Worm (Caenorhabditis elegans) whole organism, midembryonic: ENCODE results near the gene F35D2.2.

Experiments
- T22C8.4 ChIP-seq: fragments of 200-800 bp; sonication (Bioruptor generic); IDR thresholded peaks from 2 replicates; pipeline ENCODE4 v1.3.6; 2022; ENCODE audit warnings: missing genetic modification characterization, missing compliant biosample characterization
- cog-1 ChIP-seq: sonication (generic microtip); optimal IDR thresholded peaks from 2 replicates; lab custom pipeline; 2016; ENCODE audit warnings: missing genetic modification characterization, missing compliant biosample characterization
- flt-1 ChIP-seq: fragments of 200-800 bp; sonication (Bioruptor generic); IDR thresholded peaks from 2 replicates; pipeline ENCODE4 v1.3.6; 2022; ENCODE audit warnings: missing genetic modification characterization, missing compliant biosample characterization
- ref-1 ChIP-seq: fragments of 200-800 bp; sonication (Bioruptor generic); conservative IDR thresholded peaks from 2 replicates; pipeline ENCODE4 v1.3.6; 2022; ENCODE audit warnings: missing genetic modification reagents, missing genetic modification characterization, missing compliant biosample characterization

ce11 chrII:7531478-7531877 lies 42.8 kb upstream of the F35D2.2 start:
- TF ChIP-seq flt-1 (no peak), ref-1 (GFP tag; lab: Robert Waterston, UW) (no peak), cog-1 (tag; lab: Kevin White, UChicago) (no peak), T22C8.4 (GFP tag; lab: Robert Waterston, UW) (no peak)
